Fruit fly (Drosophila melanogaster) whole organism, wandering third instar larva: ENCODE results near the gene CG42814.

Experiments used
- Abd-B ChIP-seq: fragments of >200 bp; optimal IDR thresholded peaks from 2 replicates; lab custom pipeline; 2017; ENCODE audit warnings: missing biosample characterization, missing genetic modification characterization
- CG32264 ChIP-seq: fragments of 200-800 bp; sonication (Bioruptor generic); optimal IDR thresholded peaks from 2 replicates; lab custom pipeline; 2016; ENCODE audit warnings: missing biosample characterization, missing genetic modification characterization
- CG9705 ChIP-seq: fragments of 200-800 bp; sonication (Bioruptor generic); optimal IDR thresholded peaks from 2 replicates; lab custom pipeline; 2018; ENCODE audit warnings: missing biosample characterization, mild to moderate bottlenecking, missing genetic modification characterization
- CrebA ChIP-seq: fragments of 200-800 bp; sonication (Bioruptor generic); optimal IDR thresholded peaks from 2 replicates; lab custom pipeline; 2016; ENCODE audit warnings: missing biosample characterization, mild to moderate bottlenecking, missing genetic modification characterization, borderline replicate concordance
- Dfd ChIP-seq: fragments of >200 bp; optimal IDR thresholded peaks from 2 replicates; lab custom pipeline; 2017; ENCODE audit warnings: missing biosample characterization, missing genetic modification characterization
- Dif ChIP-seq: fragments of 200-275, 200-300 bp; sonication (Bioruptor generic); optimal IDR thresholded peaks from 2 replicates; lab custom pipeline; 2018; ENCODE audit warnings: missing biosample characterization, missing genetic modification characterization; ENCODE audit not compliant: partially characterized antibody
- GATAd ChIP-seq: sonication (Bioruptor generic); optimal IDR thresholded peaks from 2 replicates; lab custom pipeline; 2016; ENCODE audit warnings: missing biosample characterization, missing genetic modification characterization
- HLH106 ChIP-seq: fragments of 200-800 bp; optimal IDR thresholded peaks from 3 replicates; lab custom pipeline; 2019; ENCODE audit warnings: missing biosample characterization, mild to moderate bottlenecking, missing genetic modification characterization, moderate library complexity
- Hnf4 ChIP-seq: fragments of 200-800 bp; sonication (Bioruptor generic); optimal IDR thresholded peaks from 2 replicates; lab custom pipeline; 2016; ENCODE audit warnings: missing biosample characterization, mild to moderate bottlenecking, missing genetic modification characterization
- Hr78 ChIP-seq: fragments of >200 bp; optimal IDR thresholded peaks from 2 replicates; lab custom pipeline; 2017; ENCODE audit warnings: missing biosample characterization, missing genetic modification characterization
- Hr83 ChIP-seq: fragments of 200-300 bp; sonication (Bioruptor generic); optimal IDR thresholded peaks from 2 replicates; lab custom pipeline; 2016; ENCODE audit warnings: missing biosample characterization, mild to moderate bottlenecking, missing genetic modification characterization, moderate library complexity; ENCODE audit not compliant: poor library complexity, severe bottlenecking
- Jra ChIP-seq: sonication (Bioruptor generic); optimal IDR thresholded peaks from 2 replicates; lab custom pipeline; 2016; ENCODE audit warnings: missing biosample characterization, missing genetic modification characterization
- Mio ChIP-seq: sonication (Bioruptor generic); optimal IDR thresholded peaks from 2 replicates; lab custom pipeline; 2016; ENCODE audit warnings: missing biosample characterization, missing genetic modification characterization
- Myc ChIP-seq: fragments of >200 bp; optimal IDR thresholded peaks from 2 replicates; lab custom pipeline; 2017
- N ChIP-seq: fragments of >200 bp; optimal IDR thresholded peaks from 2 replicates; lab custom pipeline; 2018; ENCODE audit warnings: missing biosample characterization, missing external identifiers, missing genetic modification characterization
- OdsH ChIP-seq: fragments of 200-800 bp; sonication (Bioruptor generic); optimal IDR thresholded peaks from 2 replicates; lab custom pipeline; 2016; ENCODE audit warnings: missing biosample characterization, mild to moderate bottlenecking, missing genetic modification characterization
- Rel ChIP-seq, 2 experiments: fragments of 200-800 bp; sonication (Bioruptor generic) in 1 of 2; optimal IDR thresholded peaks; 2 replicates in 1 of 2; 3 replicates in 1 of 2; lab custom pipeline; 2016 to 2019; ENCODE audit warnings: mild to moderate bottlenecking in 2 of 2, missing biosample characterization in 2 of 2, missing genetic modification characterization in 2 of 2, moderate library complexity in 1 of 2
- Sp1 ChIP-seq: fragments of 200-800 bp; sonication (Bioruptor generic); optimal IDR thresholded peaks from 3 replicates; lab custom pipeline; 2019; ENCODE audit warnings: missing biosample characterization, mild to moderate bottlenecking, missing genetic modification characterization, moderate library complexity
- Vsx2 ChIP-seq: fragments of 200-300, 225-300 bp; sonication (Bioruptor generic); optimal IDR thresholded peaks from 2 replicates; lab custom pipeline; 2018; ENCODE audit warnings: missing biosample characterization, missing genetic modification characterization; ENCODE audit not compliant: partially characterized antibody
- br ChIP-seq: fragments of 200-800 bp; sonication (Bioruptor generic); optimal IDR thresholded peaks from 2 replicates; lab custom pipeline; 2016; ENCODE audit warnings: missing biosample characterization, missing genetic modification characterization
- brk ChIP-seq: fragments of 200-800 bp; sonication (Bioruptor generic); optimal IDR thresholded peaks from 2 replicates; lab custom pipeline; 2016; ENCODE audit warnings: missing biosample characterization, mild to moderate bottlenecking, missing genetic modification characterization
- dl ChIP-seq, 2 experiments: fragments of 175-275, 200-275 bp in 1 of 2; fragments of 200-275 bp in 1 of 2; sonication (Bioruptor generic); optimal IDR thresholded peaks; lab custom pipeline; 2018; ENCODE audit warnings: mild to moderate bottlenecking in 2 of 2, missing biosample characterization in 2 of 2, missing genetic modification characterization in 2 of 2, moderate library complexity in 2 of 2; ENCODE audit not compliant: partially characterized antibody in 2 of 2, insufficient read depth in 1 of 2
- dmrt93B ChIP-seq: fragments of 200-800 bp; sonication (Bioruptor generic); optimal IDR thresholded peaks from 2 replicates; lab custom pipeline; 2018; ENCODE audit warnings: missing biosample characterization, mild to moderate bottlenecking, missing genetic modification characterization
- dsf ChIP-seq: sonication (Bioruptor generic); optimal IDR thresholded peaks from 2 replicates; lab custom pipeline; 2016; ENCODE audit warnings: missing biosample characterization, missing genetic modification characterization, borderline replicate concordance
- ey ChIP-seq: fragments of 200-800 bp; sonication (Bioruptor generic); optimal IDR thresholded peaks from 2 replicates; lab custom pipeline; 2016; ENCODE audit warnings: missing biosample characterization, missing genetic modification characterization
- foxo ChIP-seq, 2 experiments: fragments of 200-800 bp; sonication (Bioruptor generic); optimal IDR thresholded peaks; 2 replicates in 1 of 2; 3 replicates in 1 of 2; lab custom pipeline; 2016 to 2017; ENCODE audit warnings: missing biosample characterization in 2 of 2, missing genetic modification characterization in 2 of 2
- fru ChIP-seq: fragments of 200-800 bp; sonication (Bioruptor generic); optimal IDR thresholded peaks from 3 replicates; lab custom pipeline; 2016; ENCODE audit warnings: missing biosample characterization, mild to moderate bottlenecking, missing genetic modification characterization
- h ChIP-seq: fragments of 200-800 bp; sonication (Bioruptor generic); optimal IDR thresholded peaks from 3 replicates; lab custom pipeline; 2016; ENCODE audit warnings: missing biosample characterization, mild to moderate bottlenecking, missing genetic modification characterization
- jim ChIP-seq: fragments of 175-275, 200-325 bp; sonication (Bioruptor generic); optimal IDR thresholded peaks from 2 replicates; lab custom pipeline; 2016; ENCODE audit warnings: missing biosample characterization, mild to moderate bottlenecking, missing genetic modification characterization
- lola ChIP-seq: fragments of >200 bp; optimal IDR thresholded peaks from 2 replicates; lab custom pipeline; 2017; ENCODE audit warnings: missing biosample characterization, missing genetic modification characterization
- pan ChIP-seq: fragments of >200 bp; optimal IDR thresholded peaks from 2 replicates; lab custom pipeline; 2017
- psq ChIP-seq: fragments of 200-800 bp; sonication (Bioruptor generic); optimal IDR thresholded peaks from 3 replicates; lab custom pipeline; 2017; ENCODE audit warnings: missing biosample characterization, mild to moderate bottlenecking, missing genetic modification characterization, moderate library complexity
- rgr ChIP-seq: fragments of 200-800 bp; sonication (Bioruptor generic); optimal IDR thresholded peaks from 3 replicates; lab custom pipeline; 2016; ENCODE audit warnings: missing biosample characterization, mild to moderate bottlenecking, missing genetic modification characterization
- sage ChIP-seq: fragments of 200-800 bp; sonication (Bioruptor generic); optimal IDR thresholded peaks from 2 replicates; lab custom pipeline; 2016; ENCODE audit warnings: missing biosample characterization, mild to moderate bottlenecking, missing genetic modification characterization
- sv ChIP-seq: fragments of 200-800 bp; sonication (Bioruptor generic); optimal IDR thresholded peaks from 3 replicates; lab custom pipeline; 2016; ENCODE audit warnings: missing biosample characterization, missing genetic modification characterization
- tai ChIP-seq: sonication (Bioruptor generic); optimal IDR thresholded peaks from 2 replicates; lab custom pipeline; 2016; ENCODE audit warnings: missing biosample characterization, missing genetic modification characterization
- usp ChIP-seq: fragments of >200 bp; optimal IDR thresholded peaks from 2 replicates; lab custom pipeline; 2017; ENCODE audit warnings: missing biosample characterization, missing genetic modification characterization
- woc ChIP-seq: sonication (Bioruptor generic); optimal IDR thresholded peaks from 2 replicates; lab custom pipeline; 2016; ENCODE audit warnings: missing biosample characterization, mild to moderate bottlenecking, missing genetic modification characterization

CG42814 gene

dm6 chr3R:27223012-27223411, 6.3 kb downstream of the CG42814 start:
- TF ChIP-seq Hnf4 (GFP tag; lab: Kevin White, UChicago) (no peak), Vsx2 (GFP tag; lab: Kevin White, UChicago) (no peak), ey (GFP tag; lab: Kevin White, UChicago) (no peak), Hr83 (GFP tag; lab: Kevin White, UChicago) (no peak), CrebA (GFP tag; lab: Kevin White, UChicago) (no peak), tai (GFP tag; lab: Kevin White, UChicago) (no peak), woc (GFP tag; lab: Kevin White, UChicago) (no peak), dl (GFP tag; optimal IDR thresholded peaks at IDR 0.05; lab: Kevin White, UChicago; ENCODE audit: insufficient read depth in 1 of 2, partially characterized antibody in 2 of 2) (no peak), fru (GFP tag; lab: Kevin White, UChicago) (no peak), HLH106 (tag; lab: Kevin White, UChicago) (no peak), sage (GFP tag; lab: Kevin White, UChicago) (no peak), GATAd (GFP tag; lab: Kevin White, UChicago) (no peak), dmrt93B (no peak)
- TF ChIP-seq, all 38 proteins: peak for 0

dm6 chr3R:27222013-27222673, 7.1 kb downstream of the CG42814 start:
- TF ChIP-seq Hr83 (GFP tag; lab: Kevin White, UChicago) (no peak), ey (GFP tag; lab: Kevin White, UChicago) (peak; percentile 25), Dfd (GFP tag; lab: Kevin White, UChicago) (no peak), Hr78 (GFP tag; lab: Kevin White, UChicago) (no peak), woc (GFP tag; lab: Kevin White, UChicago) (peak; percentile 75), Sp1 (GFP tag; lab: Kevin White, UChicago) (no peak), br (GFP tag; lab: Kevin White, UChicago) (no peak), dl (GFP tag; optimal IDR thresholded peaks at IDR 0.05; lab: Kevin White, UChicago; ENCODE audit: insufficient read depth in 1 of 2, partially characterized antibody in 2 of 2) (no peak), sage (GFP tag; lab: Kevin White, UChicago) (no peak), GATAd (GFP tag; lab: Kevin White, UChicago) (no peak), Abd-B (GFP tag; lab: Kevin White, UChicago) (no peak), HLH106 (tag; lab: Kevin White, UChicago) (peak; percentile 50), CG9705 (GFP tag; lab: Kevin White, UChicago) (no peak), N (GFP tag; lab: Kevin White, UChicago) (no peak), dsf (GFP tag; lab: Kevin White, UChicago) (no peak), Vsx2 (GFP tag; lab: Kevin White, UChicago) (no peak), pan (lab: Kevin White, UChicago) (no peak), jim (GFP tag; lab: Kevin White, UChicago) (no peak), usp (GFP tag; lab: Kevin White, UChicago) (no peak), CG32264 (GFP tag; lab: Kevin White, UChicago) (no peak), Hnf4 (GFP tag; lab: Kevin White, UChicago) (peak; percentile 20), h (peak; percentile 23), foxo (GFP tag; optimal IDR thresholded peaks at IDR 0.05; lab: Kevin White, UChicago) (peak in 1 of 2 experiments; percentile 58), rgr (GFP tag; lab: Kevin White, UChicago) (peak; percentile 1), CrebA (GFP tag; lab: Kevin White, UChicago) (no peak), Dif (GFP tag; lab: Kevin White, UChicago) (no peak), sv (GFP tag; lab: Kevin White, UChicago) (no peak), OdsH (GFP tag; lab: Kevin White, UChicago) (peak; percentile 15), brk (GFP tag; lab: Kevin White, UChicago) (no peak), dmrt93B (no peak), psq (peak; percentile 2), Rel (GFP tag; optimal IDR thresholded peaks at IDR 0.05; lab: Kevin White, UChicago) (no peak), Rel (tag; optimal IDR thresholded peaks at IDR 0.05; lab: Kevin White, UChicago) (no peak), fru (GFP tag; lab: Kevin White, UChicago) (peak; percentile 55), Jra (GFP tag; lab: Kevin White, UChicago) (no peak), Mio (GFP tag; lab: Kevin White, UChicago) (no peak), tai (GFP tag; lab: Kevin White, UChicago) (no peak), Myc (no peak), lola (no peak)
